Worm (Caenorhabditis elegans): ENCODE data around the gene srg-13.

DNA sequence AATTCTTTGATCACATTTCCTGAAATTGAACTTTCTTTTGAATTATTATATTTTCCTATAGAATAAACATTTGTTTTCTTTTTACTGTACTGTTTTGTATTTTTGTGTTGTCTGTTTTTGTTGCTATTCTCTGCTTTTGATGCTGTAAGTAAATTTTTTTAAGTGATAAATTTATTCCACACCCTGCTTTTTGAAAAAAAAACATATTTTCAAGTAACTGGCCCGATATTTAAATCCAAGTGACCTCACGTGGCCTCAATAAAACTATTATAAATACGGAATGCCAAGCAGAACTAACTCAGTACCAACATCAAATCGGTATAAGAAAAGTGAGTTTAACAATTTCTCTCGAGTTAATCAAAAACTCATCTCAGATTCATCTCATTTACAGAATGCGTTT, 43.9 kb upstream of the srg-13 start, which contains the start of gene clec-151:
- no peak for TF ChIP-seq med-1 (GFP tag; optimal IDR thresholded peaks at IDR 0.05; ENCODE audit: insufficient read depth)
- no peak for TF ChIP-seq tab-1 (GFP tag; IDR thresholded peaks at IDR 0.05)
- no peak for TF ChIP-seq ztf-23 (GFP tag; IDR thresholded peaks at IDR 0.05)
- TF ChIP-seq flt-1 (GFP tag; IDR thresholded peaks at IDR 0.05), result no peak
- TF ChIP-seq cog-1 (tag; optimal IDR thresholded peaks at IDR 0.05), result no peak
- TF ChIP-seq ref-1 (GFP tag; conservative IDR thresholded peaks at IDR 0.05), result no peak
- TF ChIP-seq ztf-29 (GFP tag; IDR thresholded peaks at IDR 0.05), result no peak
- TF ChIP-seq klf-2 (GFP tag; conservative IDR thresholded peaks at IDR 0.05), result no peak

Measured in whole organism, midembryonic.